Fruit fly (Drosophila melanogaster): ENCODE measurements around the gene CG46339.

The CG46339 gene

DNA sequence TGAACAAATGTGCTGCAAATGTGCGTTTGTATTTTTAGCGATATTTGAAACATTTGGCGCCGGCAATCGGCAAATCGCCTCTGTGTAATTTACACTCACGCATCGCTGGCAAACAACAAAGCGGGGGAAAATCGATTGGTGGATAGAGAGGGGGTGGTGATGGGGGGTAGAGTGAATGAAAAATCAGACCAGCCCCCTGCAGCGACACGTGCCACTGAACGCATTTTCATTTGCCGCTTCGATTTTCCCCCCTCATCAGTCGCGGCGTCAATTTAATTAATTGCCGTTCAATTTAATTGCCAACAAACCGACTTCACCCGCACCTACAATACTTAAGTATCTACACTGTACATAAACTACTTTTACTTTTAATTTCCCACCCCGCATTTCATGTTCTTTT is 19.8 kb downstream of the CG46339 start:
- TF ChIP-seq CG11617 (GFP tag; optimal IDR thresholded peaks at IDR 0.05) (no peak), tj (GFP tag; optimal IDR thresholded peaks at IDR 0.05) (no peak), CG7101 (tag; optimal IDR thresholded peaks at IDR 0.05) (no peak), CG33017 (tag; optimal IDR thresholded peaks at IDR 0.05) (no peak), CG1620 (GFP tag; optimal IDR thresholded peaks at IDR 0.05) (no peak), cic (GFP tag; optimal IDR thresholded peaks at IDR 0.05) (no peak), kay (GFP tag; ENCODE audit: borderline replicate concordance) (no peak), CG12768 (GFP tag; optimal IDR thresholded peaks at IDR 0.05) (no peak), toe (GFP tag; optimal IDR thresholded peaks at IDR 0.05) (no peak), CG7045 (GFP tag; optimal IDR thresholded peaks at IDR 0.05) (no peak), CG5204 (GFP tag; optimal IDR thresholded peaks at IDR 0.05) (no peak)

DNA sequence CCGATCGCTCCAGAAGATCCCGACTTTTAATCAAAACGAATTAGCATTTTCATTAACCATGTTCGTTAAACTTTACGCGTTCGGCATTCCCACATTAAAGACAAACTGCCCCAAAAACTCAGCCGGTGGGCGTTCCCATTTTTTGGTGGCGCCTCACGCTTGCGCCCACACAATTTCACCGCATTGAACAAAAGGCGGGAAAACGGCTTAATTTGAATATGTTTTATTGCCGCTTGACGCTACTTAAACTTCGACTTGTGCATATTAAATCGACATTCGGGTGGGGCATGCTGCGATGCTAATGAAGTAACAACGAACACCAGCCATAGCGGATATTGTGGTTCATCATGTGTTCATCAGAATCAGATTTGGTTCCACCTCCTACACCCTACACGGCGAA is 20.9 kb downstream of the CG46339 start:
- TF ChIP-seq tj (GFP tag; optimal IDR thresholded peaks at IDR 0.05) (no peak), CG33017 (tag; optimal IDR thresholded peaks at IDR 0.05) (no peak), ovo (GFP tag; optimal IDR thresholded peaks at IDR 0.05) (no peak), Mnt (GFP tag; optimal IDR thresholded peaks at IDR 0.05) (no peak), toe (GFP tag; optimal IDR thresholded peaks at IDR 0.05) (no peak), Clk (GFP tag; optimal IDR thresholded peaks at IDR 0.05) (no peak), pad (GFP tag; optimal IDR thresholded peaks at IDR 0.05) (no peak), CG7045 (GFP tag; optimal IDR thresholded peaks at IDR 0.05) (no peak), cic (GFP tag; optimal IDR thresholded peaks at IDR 0.05) (no peak)

DNA sequence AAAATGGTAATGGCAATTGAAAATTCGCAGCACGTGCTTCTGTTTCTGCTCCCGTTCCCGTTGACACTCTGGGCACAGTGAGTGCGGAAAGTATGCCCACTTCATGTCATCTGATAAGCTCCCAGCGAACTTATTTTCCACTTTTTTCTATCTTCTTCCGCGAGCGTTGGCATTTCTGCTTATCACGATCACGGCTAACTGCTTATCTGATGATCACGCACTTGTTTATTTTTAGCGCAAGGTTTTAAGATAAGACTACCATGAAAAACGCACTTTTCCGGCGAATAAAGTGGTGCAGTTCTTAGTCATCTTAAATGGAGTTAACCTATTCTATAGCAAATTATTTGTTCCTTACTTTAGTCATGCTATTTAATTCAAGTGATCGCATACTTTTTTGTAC is 21.9 kb downstream of the CG46339 start:
- no peak for TF ChIP-seq cic (GFP tag; optimal IDR thresholded peaks at IDR 0.05)
- no peak for TF ChIP-seq toe (GFP tag; optimal IDR thresholded peaks at IDR 0.05)
- peak; percentile 40 for TF ChIP-seq CG5204 (GFP tag; optimal IDR thresholded peaks at IDR 0.05)
- no peak for TF ChIP-seq Mnt (GFP tag; optimal IDR thresholded peaks at IDR 0.05)
- no peak for TF ChIP-seq Hr96 (GFP tag; optimal IDR thresholded peaks at IDR 0.05)

DNA sequence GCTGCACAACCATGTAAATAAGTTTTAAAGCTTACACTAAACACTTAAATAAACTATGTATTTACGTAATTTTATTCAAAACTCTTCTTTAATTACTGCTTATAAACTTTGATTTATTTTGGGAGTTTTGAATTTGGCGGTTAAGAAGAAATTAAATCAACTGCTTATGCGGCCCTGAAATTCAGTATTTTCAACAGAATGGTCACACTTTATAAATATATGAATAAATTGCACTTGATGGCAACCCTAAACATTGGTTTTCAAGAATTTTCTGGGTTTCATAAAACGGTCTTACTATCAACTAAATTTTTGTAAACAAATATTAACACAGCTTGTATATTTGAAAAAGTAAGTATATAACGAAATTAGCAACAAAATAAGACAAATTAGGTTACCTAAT is 29.7 kb downstream of the CG46339 start, which contains the start of gene CG14252:
Gene CG14252 (plus strand): TSS at position 302 of the 400 bp plus-strand sequence.
- TF ChIP-seq bab1 (GFP tag; optimal IDR thresholded peaks at IDR 0.05) (peak; percentile 64), kay (GFP tag; ENCODE audit: borderline replicate concordance) (peak; percentile 84), CG7101 (tag; optimal IDR thresholded peaks at IDR 0.05) (peak; percentile 18), CG14711 (tag; optimal IDR thresholded peaks at IDR 0.05) (peak; percentile 98), cic (GFP tag; optimal IDR thresholded peaks at IDR 0.05) (peak; percentile 16), CG7045 (GFP tag; optimal IDR thresholded peaks at IDR 0.05) (no peak), cnc (optimal IDR thresholded peaks at IDR 0.05) (no peak), CG5204 (GFP tag; optimal IDR thresholded peaks at IDR 0.05) (no peak)

DNA sequence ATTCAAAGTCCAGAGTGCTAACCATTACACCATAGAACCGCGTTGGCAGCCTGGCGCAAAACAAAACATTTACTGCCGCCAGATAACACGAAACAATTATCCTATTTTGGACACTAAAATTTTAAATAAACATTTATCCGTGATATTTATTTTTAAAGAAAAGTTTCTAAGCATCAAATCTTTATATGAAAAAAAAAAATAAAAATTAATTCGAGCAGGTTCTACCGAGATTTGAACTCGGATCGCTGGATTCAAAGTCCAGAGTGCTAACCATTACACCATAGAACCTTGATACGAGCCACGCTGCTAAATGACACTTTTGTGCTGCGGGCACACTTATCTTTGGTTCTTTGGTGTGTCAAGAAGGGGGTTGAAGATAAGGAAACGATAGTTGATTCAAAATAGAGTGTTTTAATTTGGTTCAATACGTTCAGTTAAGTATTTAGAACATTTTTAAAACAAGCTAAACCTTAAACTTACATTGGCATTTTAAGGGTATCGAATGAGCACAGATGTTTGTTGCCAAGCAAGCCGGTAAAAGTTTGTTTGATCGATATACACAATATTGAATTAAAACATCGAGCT is 31.8 kb downstream of the CG46339 start, which contains the start of gene Spag1:
Gene Spag1 (plus strand): TSS at position 535 of the 585 bp plus-strand sequence.
- TF ChIP-seq Mnt (GFP tag; optimal IDR thresholded peaks at IDR 0.05) = peak; percentile 32
- no peak for TF ChIP-seq Clk (GFP tag; optimal IDR thresholded peaks at IDR 0.05)
- TF ChIP-seq ovo (GFP tag; optimal IDR thresholded peaks at IDR 0.05) = no peak
- peak; percentile 85 for TF ChIP-seq Hr96 (GFP tag; optimal IDR thresholded peaks at IDR 0.05)
- TF ChIP-seq toe (GFP tag; optimal IDR thresholded peaks at IDR 0.05) = peak; percentile 89
- no peak for TF ChIP-seq cnc (optimal IDR thresholded peaks at IDR 0.05)
- TF ChIP-seq Crg-1 (GFP tag; optimal IDR thresholded peaks at IDR 0.05) = no peak
- TF ChIP-seq bab1 (GFP tag; optimal IDR thresholded peaks at IDR 0.05) = peak; percentile 62
- TF ChIP-seq CG33017 (tag; optimal IDR thresholded peaks at IDR 0.05) = peak; percentile 55
- peak; percentile 48 for TF ChIP-seq tj (GFP tag; optimal IDR thresholded peaks at IDR 0.05)
- TF ChIP-seq pad (GFP tag; optimal IDR thresholded peaks at IDR 0.05) = no peak
- TF ChIP-seq CG12768 (GFP tag; optimal IDR thresholded peaks at IDR 0.05) = peak; percentile 98
- no peak for TF ChIP-seq CG1620 (GFP tag; optimal IDR thresholded peaks at IDR 0.05)
- TF ChIP-seq CG11617 (GFP tag; optimal IDR thresholded peaks at IDR 0.05) = peak; percentile 59
- TF ChIP-seq CG7101 (tag; optimal IDR thresholded peaks at IDR 0.05) = peak; percentile 29
- peak; percentile 1 for TF ChIP-seq CG14711 (tag; optimal IDR thresholded peaks at IDR 0.05)
- TF ChIP-seq kay (GFP tag; ENCODE audit: borderline replicate concordance) = peak; percentile 100
- TF ChIP-seq CG7045 (GFP tag; optimal IDR thresholded peaks at IDR 0.05) = peak; percentile 26
- peak; percentile 75 for TF ChIP-seq CG5204 (GFP tag; optimal IDR thresholded peaks at IDR 0.05)
- peak; percentile 32 for TF ChIP-seq cic (GFP tag; optimal IDR thresholded peaks at IDR 0.05)

DNA sequence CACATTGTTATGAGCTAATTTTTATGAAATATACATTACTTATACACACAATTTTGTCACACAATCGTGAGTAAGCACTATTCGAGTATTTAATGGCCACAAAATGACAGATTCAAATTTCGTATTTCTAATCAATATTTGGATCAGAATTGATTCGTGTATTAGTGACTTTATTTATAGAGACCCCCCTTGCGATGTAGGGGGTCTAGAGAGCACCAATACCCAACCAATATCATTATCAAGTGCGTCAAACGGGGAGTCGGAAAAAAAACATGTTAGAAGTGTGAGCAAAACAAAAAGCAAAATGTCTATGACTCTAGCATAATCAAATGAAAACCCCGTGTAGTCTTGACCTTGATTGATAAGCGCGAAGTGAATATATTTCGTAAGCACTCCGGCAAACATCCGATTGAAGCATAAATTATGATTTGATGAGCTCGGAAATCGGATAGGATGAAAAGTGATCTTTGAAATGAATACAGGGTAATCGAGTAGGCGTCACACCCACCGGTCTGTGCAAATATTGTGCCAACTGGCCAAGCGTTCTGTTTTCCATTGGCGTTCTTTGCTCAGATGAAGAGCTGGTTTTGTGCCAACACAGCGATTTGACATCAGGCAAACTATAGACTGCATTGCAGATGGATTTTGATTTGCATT is 36.8 kb downstream of the CG46339 start:
- TF ChIP-seq bab1 (GFP tag; optimal IDR thresholded peaks at IDR 0.05) (no peak), pad (GFP tag; optimal IDR thresholded peaks at IDR 0.05) (no peak), CG14711 (tag; optimal IDR thresholded peaks at IDR 0.05) (no peak), CG5204 (GFP tag; optimal IDR thresholded peaks at IDR 0.05) (no peak), cic (GFP tag; optimal IDR thresholded peaks at IDR 0.05) (no peak), kay (GFP tag; ENCODE audit: borderline replicate concordance) (no peak), cnc (optimal IDR thresholded peaks at IDR 0.05) (no peak), tj (GFP tag; optimal IDR thresholded peaks at IDR 0.05) (no peak), CG1620 (GFP tag; optimal IDR thresholded peaks at IDR 0.05) (no peak), Mnt (GFP tag; optimal IDR thresholded peaks at IDR 0.05) (no peak), ovo (GFP tag; optimal IDR thresholded peaks at IDR 0.05) (no peak), CG33017 (tag; optimal IDR thresholded peaks at IDR 0.05) (no peak), toe (GFP tag; optimal IDR thresholded peaks at IDR 0.05) (no peak), Crg-1 (GFP tag; optimal IDR thresholded peaks at IDR 0.05) (no peak), CG11617 (GFP tag; optimal IDR thresholded peaks at IDR 0.05) (no peak)
